Fruit fly (Drosophila melanogaster): ENCODE measurements around the gene bowl.

Gene bowl

DNA sequence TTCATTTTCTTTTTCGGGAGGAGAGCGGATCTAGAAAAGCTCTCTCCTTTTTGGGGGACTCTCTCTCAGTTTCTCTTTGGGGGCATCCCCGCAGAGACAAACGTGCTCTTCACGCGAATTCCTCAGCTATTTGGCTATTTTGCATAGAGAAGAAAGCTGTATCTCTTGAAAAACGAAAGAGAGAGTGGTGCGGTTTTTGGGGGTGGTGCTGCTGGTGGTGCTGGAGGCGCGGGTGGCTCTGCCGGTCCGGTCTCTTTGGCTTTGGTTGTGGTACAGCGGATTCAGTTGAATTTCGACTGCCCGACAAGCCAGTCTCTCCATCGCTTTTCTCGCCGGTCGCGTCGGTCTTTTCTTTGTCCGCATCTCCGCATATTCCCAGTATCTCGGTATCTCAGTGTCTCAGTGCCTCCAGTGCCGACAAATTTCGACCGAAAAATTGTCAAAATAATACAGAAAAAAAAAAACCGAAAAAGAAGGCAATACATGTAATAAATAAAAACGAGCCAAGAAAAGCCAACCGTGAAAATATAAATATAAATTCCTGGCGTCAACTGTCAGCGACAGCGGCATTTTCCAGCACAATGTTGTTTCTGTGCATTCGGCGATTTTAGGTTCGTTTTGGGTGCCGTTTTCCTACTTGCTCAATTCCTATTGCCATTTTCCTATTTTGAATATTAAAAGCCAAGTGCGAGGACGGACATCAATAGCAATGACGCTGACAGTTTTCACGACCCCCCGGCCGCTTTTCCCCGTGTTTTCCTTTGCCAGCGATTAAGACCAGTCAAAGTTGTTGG lies 41.1 kb upstream of the bowl start, which contains the start of gene CG10019 (continued):
- peak; percentile 25 for TF ChIP-seq CG16779 (tag; optimal IDR thresholded peaks at IDR 0.05)
- TF ChIP-seq Gug (GFP tag; IDR thresholded peaks at IDR 0.05) = no peak
- no peak for TF ChIP-seq Sox14 (GFP tag; optimal IDR thresholded peaks at IDR 0.05)

- no peak for TF ChIP-seq Eip75B (GFP tag; optimal IDR thresholded peaks at IDR 0.05)
- peak; percentile 13 for TF ChIP-seq CG3919 (GFP tag; optimal IDR thresholded peaks at IDR 0.05)
- no peak for TF ChIP-seq CG10669 (GFP tag; optimal IDR thresholded peaks at IDR 0.05)
- peak; percentile 44 for TF ChIP-seq Lpt (GFP tag; optimal IDR thresholded peaks at IDR 0.05)
- TF ChIP-seq topi (GFP tag; optimal IDR thresholded peaks at IDR 0.05) = no peak
- peak; percentile 1 for TF ChIP-seq CG10631 (GFP tag; optimal IDR thresholded peaks at IDR 0.05)
- 0 out of 3 replicates have a peak, but pooled peaks have one; percentile 43 for TF ChIP-seq eg (GFP tag; IDR thresholded peaks at IDR 0.05)
- TF ChIP-seq CG6163 (GFP tag; IDR thresholded peaks at IDR 0.05) = no peak
- TF ChIP-seq CG15336 (GFP tag; IDR thresholded peaks at IDR 0.05) = peak; percentile 62
- peak; percentile 74 for TF ChIP-seq CG4318 (GFP tag; optimal IDR thresholded peaks at IDR 0.05)
- TF ChIP-seq Blimp-1 (GFP tag; optimal IDR thresholded peaks at IDR 0.05) = no peak
- peak in 1 of 2 experiments; percentile 42 for TF ChIP-seq salr (GFP tag; optimal IDR thresholded peaks at IDR 0.05)
- peak; percentile 48 for TF ChIP-seq Eip78C (GFP tag)
- TF ChIP-seq svp (GFP tag) = no peak
- TF ChIP-seq CG6276 (GFP tag; optimal IDR thresholded peaks at IDR 0.05) = peak; percentile 74
- no peak for TF ChIP-seq Eip93F (GFP tag; optimal IDR thresholded peaks at IDR 0.05)
- TF ChIP-seq pdm3 (GFP tag; optimal IDR thresholded peaks at IDR 0.05) = peak; percentile 0
- no peak for TF ChIP-seq ss (GFP tag; optimal IDR thresholded peaks at IDR 0.05)
- TF ChIP-seq Sox15 (GFP tag; optimal IDR thresholded peaks at IDR 0.05) = no peak
- peak; percentile 90 for TF ChIP-seq CG32006 (GFP tag; optimal IDR thresholded peaks at IDR 0.05)
- TF ChIP-seq Sox14 (GFP tag; optimal IDR thresholded peaks at IDR 0.05) = no peak
- TF ChIP-seq Hr4 (GFP tag; optimal IDR thresholded peaks at IDR 0.05) = peak; percentile 85
- TF ChIP-seq net (GFP tag; optimal IDR thresholded peaks at IDR 0.05) = no peak
- peak; percentile 71 for TF ChIP-seq CG8119 (GFP tag; IDR thresholded peaks at IDR 0.05)
- peak; percentile 74 for TF ChIP-seq dac (GFP tag; optimal IDR thresholded peaks at IDR 0.05)
These were observed 40.4 kb upstream of the bowl start for dm6 chr2L:3731055-3731454.

dm6 chr2L:3737003-3737662 lies 34.4 kb upstream of the bowl start:
- TF ChIP-seq achi (GFP tag; optimal IDR thresholded peaks at IDR 0.05) (peak; percentile 39), Hr38 (GFP tag; optimal IDR thresholded peaks at IDR 0.05) (no peak), CG32006 (GFP tag; optimal IDR thresholded peaks at IDR 0.05) (peak; percentile 61), CG9139 (GFP tag; optimal IDR thresholded peaks at IDR 0.05) (no peak), eg (GFP tag; IDR thresholded peaks at IDR 0.05) (0 out of 3 replicates have a peak, but pooled peaks have one; percentile 28), CG3919 (GFP tag; optimal IDR thresholded peaks at IDR 0.05) (peak; percentile 36), CG34406 (GFP tag; optimal IDR thresholded peaks at IDR 0.05) (peak; percentile 13), acj6 (GFP tag; optimal IDR thresholded peaks at IDR 0.05) (peak; percentile 10), OdsH (GFP tag; optimal IDR thresholded peaks at IDR 0.05) (peak; percentile 29), CG6276 (GFP tag; optimal IDR thresholded peaks at IDR 0.05) (peak; percentile 36), Eip78C (GFP tag) (peak; percentile 81), CG8319 (GFP tag; optimal IDR thresholded peaks at IDR 0.05) (no peak), svp (GFP tag) (peak; percentile 56), CG7368 (GFP tag; optimal IDR thresholded peaks at IDR 0.05) (no peak), CG8632 (GFP tag; optimal IDR thresholded peaks at IDR 0.05) (peak; percentile 3), Sox102F (GFP tag; optimal IDR thresholded peaks at IDR 0.05) (no peak), CG3032 (tag; optimal IDR thresholded peaks at IDR 0.05) (peak; percentile 4), Ets96B (tag; optimal IDR thresholded peaks at IDR 0.05) (peak; percentile 27), fd85E (GFP tag; optimal IDR thresholded peaks at IDR 0.05) (no peak), Ets21C (GFP tag; optimal IDR thresholded peaks at IDR 0.05) (no peak), salr (GFP tag; optimal IDR thresholded peaks at IDR 0.05) (peak in 1 of 2 experiments; percentile 32)
